Fruit fly (Drosophila melanogaster) whole organism, embryonic: ENCODE results near the gene CG42512.

Source experiments
- ATbp ChIP-seq: fragments of 200-800 bp; sonication (Bioruptor generic); optimal IDR thresholded peaks from 2 replicates; lab custom pipeline; 2017; ENCODE audit warnings: missing biosample characterization, mild to moderate bottlenecking, missing genetic modification characterization, missing genetic modification reagents
- CG10462 ChIP-seq: fragments of 200-800 bp; sonication (Bioruptor generic); optimal IDR thresholded peaks from 2 replicates; lab custom pipeline; 2016; ENCODE audit warnings: missing biosample characterization, missing genetic modification characterization
- CG11247 ChIP-seq: fragments of 200-800 bp; sonication (Bioruptor generic); IDR thresholded peaks from 2 replicates; pipeline ENCODE4 v1.3.6; 2022; ENCODE audit warnings: missing biosample characterization, missing genetic modification characterization
- CG12219 ChIP-seq: fragments of 200-800 bp; sonication (Bioruptor generic); optimal IDR thresholded peaks from 3 replicates; lab custom pipeline; 2018; ENCODE audit warnings: missing biosample characterization, mild to moderate bottlenecking, missing genetic modification characterization
- CG14667 ChIP-seq: fragments of 200-800 bp; sonication (Bioruptor generic); IDR thresholded peaks from 2 replicates; pipeline ENCODE4 v1.3.6; 2022; ENCODE audit warnings: missing biosample characterization, missing genetic modification characterization
- CG15696 ChIP-seq: fragments of 200-800 bp; sonication (Bioruptor generic); optimal IDR thresholded peaks from 2 replicates; lab custom pipeline; 2019; ENCODE audit warnings: missing biosample characterization, mild to moderate bottlenecking, missing genetic modification characterization, moderate library complexity
- CG16815 ChIP-seq: fragments of 200-800 bp; sonication (Bioruptor generic); optimal IDR thresholded peaks from 3 replicates; lab custom pipeline; 2017; ENCODE audit warnings: missing biosample characterization, mild to moderate bottlenecking, missing genetic modification characterization
- CG17361 ChIP-seq: fragments of 200-800 bp; sonication (Bioruptor generic); IDR thresholded peaks from 3 replicates; pipeline ENCODE4 v1.3.6; 2022; ENCODE audit warnings: missing biosample characterization, missing genetic modification characterization
- CG18476 ChIP-seq: fragments of 200-800 bp; sonication (Bioruptor generic); optimal IDR thresholded peaks from 2 replicates; lab custom pipeline; 2016; ENCODE audit warnings: missing biosample characterization, mild to moderate bottlenecking, missing genetic modification characterization
- CG18599 ChIP-seq: fragments of 200-800 bp; sonication (Bioruptor generic); optimal IDR thresholded peaks from 3 replicates; lab custom pipeline; 2017; ENCODE audit warnings: missing biosample characterization, missing genetic modification characterization, mild to moderate bottlenecking, moderate library complexity, missing genetic modification reagents
- CG2678 ChIP-seq: fragments of 200-800 bp; sonication (Bioruptor generic); optimal IDR thresholded peaks from 3 replicates; lab custom pipeline; 2019; ENCODE audit warnings: missing biosample characterization, mild to moderate bottlenecking, missing genetic modification characterization, moderate library complexity
- CG2712 ChIP-seq: fragments of 200-800 bp; optimal IDR thresholded peaks from 3 replicates; lab custom pipeline; 2019; ENCODE audit warnings: missing biosample characterization, mild to moderate bottlenecking, missing genetic modification characterization, moderate library complexity
- CG31441 ChIP-seq: fragments of 200-800 bp; sonication (Bioruptor generic); IDR thresholded peaks from 2 replicates; pipeline ENCODE4 v1.3.6; 2022; ENCODE audit warnings: missing biosample characterization, missing genetic modification characterization
- CG32532 ChIP-seq: fragments of 200-800 bp; sonication (Bioruptor generic); IDR thresholded peaks from 2 replicates; pipeline ENCODE4 v1.3.6; 2022; ENCODE audit warnings: missing biosample characterization, missing genetic modification characterization
- CG34422 ChIP-seq: fragments of 200-800 bp; sonication (Bioruptor generic); IDR thresholded peaks from 3 replicates; pipeline ENCODE4 v1.3.6; 2022; ENCODE audit warnings: missing biosample characterization, missing genetic modification characterization
- CG5953 ChIP-seq: fragments of 200-800 bp; sonication (Bioruptor generic); IDR thresholded peaks from 2 replicates; pipeline ENCODE4 v1.3.6; 2022; ENCODE audit warnings: missing biosample characterization, missing genetic modification characterization
- CG6654 ChIP-seq: fragments of 200-800 bp; sonication (Bioruptor generic); optimal IDR thresholded peaks from 2 replicates; lab custom pipeline; 2017; ENCODE audit warnings: missing biosample characterization, mild to moderate bottlenecking, missing genetic modification characterization
- CG7372 ChIP-seq: fragments of 200-800 bp; sonication (Bioruptor generic); IDR thresholded peaks from 2 replicates; pipeline ENCODE4 v1.3.6; 2022; ENCODE audit warnings: missing biosample characterization, missing genetic modification characterization
- CG7786 ChIP-seq: fragments of 200-800 bp; sonication (Bioruptor generic); optimal IDR thresholded peaks from 2 replicates; lab custom pipeline; 2016; ENCODE audit warnings: missing biosample characterization, missing genetic modification characterization
- CG7963 ChIP-seq: fragments of 200-800 bp; sonication (Bioruptor generic); IDR thresholded peaks from 3 replicates; pipeline ENCODE4 v1.3.6; 2022; ENCODE audit warnings: missing biosample characterization, missing genetic modification characterization; ENCODE audit not compliant: partially characterized antibody
- CG8388 ChIP-seq: fragments of 200-800 bp; sonication (Bioruptor generic); optimal IDR thresholded peaks from 2 replicates; lab custom pipeline; 2019; ENCODE audit warnings: missing biosample characterization, mild to moderate bottlenecking, missing genetic modification characterization, moderate library complexity
- CG9797 ChIP-seq: fragments of 200-800 bp; sonication (Bioruptor generic); optimal IDR thresholded peaks from 3 replicates; lab custom pipeline; 2018; ENCODE audit warnings: missing biosample characterization, mild to moderate bottlenecking, missing genetic modification characterization
- CTCF ChIP-seq: fragments of 200-800 bp; sonication (Bioruptor generic); optimal IDR thresholded peaks from 2 replicates; lab custom pipeline; 2017; ENCODE audit warnings: missing biosample characterization, mild to moderate bottlenecking, missing genetic modification characterization, moderate library complexity
- Drgx ChIP-seq: fragments of 200-800 bp; sonication (Bioruptor generic); IDR thresholded peaks from 2 replicates; pipeline ENCODE4 v1.3.6; 2022; ENCODE audit warnings: missing biosample characterization, missing genetic modification characterization
- E2f2 ChIP-seq: fragments of 200-800 bp; sonication (Bioruptor generic); IDR thresholded peaks from 2 replicates; pipeline ENCODE4 v1.3.6; 2022; ENCODE audit warnings: missing biosample characterization, missing genetic modification characterization
- Fer2 ChIP-seq: fragments of 200-800 bp; sonication (Bioruptor generic); optimal IDR thresholded peaks from 2 replicates; lab custom pipeline; 2018; ENCODE audit warnings: missing biosample characterization, mild to moderate bottlenecking, missing genetic modification characterization, moderate library complexity
- Hr51 ChIP-seq, 2 experiments: fragments of 200-800 bp; sonication (Bioruptor generic); optimal IDR thresholded peaks; 2 replicates in 1 of 2; 3 replicates in 1 of 2; lab custom pipeline; 2016 to 2018; ENCODE audit warnings: missing biosample characterization in 2 of 2, missing genetic modification characterization in 2 of 2, mild to moderate bottlenecking in 1 of 2, moderate library complexity in 1 of 2
- Oli ChIP-seq: fragments of 200-800 bp; sonication (Bioruptor generic); optimal IDR thresholded peaks from 2 replicates; lab custom pipeline; 2018; ENCODE audit warnings: missing biosample characterization, mild to moderate bottlenecking, missing genetic modification characterization, moderate library complexity
- Opbp ChIP-seq: fragments of 200-800 bp; sonication (Bioruptor generic); IDR thresholded peaks from 3 replicates; pipeline ENCODE4 v1.3.6; 2022; ENCODE audit warnings: missing biosample characterization, missing genetic modification characterization; ENCODE audit not compliant: partially characterized antibody
- Ptx1 ChIP-seq: fragments of 200-800 bp; sonication (Bioruptor generic); IDR thresholded peaks from 2 replicates; pipeline ENCODE4 v1.3.6; 2022; ENCODE audit warnings: missing biosample characterization, missing genetic modification characterization
- Rfx ChIP-seq: fragments of 200-800 bp; sonication (Bioruptor generic); IDR thresholded peaks from 2 replicates; pipeline ENCODE4 v1.3.6; 2022; ENCODE audit warnings: missing biosample characterization, missing genetic modification characterization
- Ssrp ChIP-seq: fragments of 200-800 bp; sonication (Bioruptor generic); optimal IDR thresholded peaks from 2 replicates; lab custom pipeline; 2018; ENCODE audit warnings: missing biosample characterization, mild to moderate bottlenecking, missing genetic modification characterization, moderate library complexity
- Xrp1 ChIP-seq: fragments of 200-800 bp; sonication (Bioruptor generic); IDR thresholded peaks from 2 replicates; pipeline ENCODE4 v1.3.6; 2022; ENCODE audit warnings: missing biosample characterization, missing genetic modification characterization
- bsh ChIP-seq, 2 experiments: fragments of 200-800 bp; sonication (Bioruptor generic); optimal IDR thresholded peaks; 2 replicates each; lab custom pipeline; 2017 to 2018; ENCODE audit warnings: mild to moderate bottlenecking in 2 of 2, missing biosample characterization in 2 of 2, missing genetic modification characterization in 2 of 2, moderate library complexity in 1 of 2
- corto ChIP-seq: fragments of 200-800 bp; sonication (Bioruptor generic); optimal IDR thresholded peaks from 2 replicates; lab custom pipeline; 2016; ENCODE audit warnings: missing biosample characterization, mild to moderate bottlenecking, missing genetic modification characterization, moderate library complexity
- dpn ChIP-seq, 2 experiments: fragments of 200-800 bp; sonication (Bioruptor generic); optimal IDR thresholded peaks; 3 replicates each; lab custom pipeline; 2016; ENCODE audit warnings: missing biosample characterization in 2 of 2, missing genetic modification characterization in 2 of 2
- ewg ChIP-seq: fragments of 200-800 bp; sonication (Bioruptor generic); optimal IDR thresholded peaks from 3 replicates; lab custom pipeline; 2017; ENCODE audit warnings: mild to moderate bottlenecking, missing biosample characterization, missing genetic modification reagents, missing genetic modification characterization
- gem ChIP-seq: fragments of 200-800 bp; sonication (Bioruptor generic); optimal IDR thresholded peaks from 2 replicates; lab custom pipeline; 2019; ENCODE audit warnings: missing biosample characterization, mild to moderate bottlenecking, missing genetic modification characterization, moderate library complexity
- h ChIP-seq: fragments of >200 bp; optimal IDR thresholded peaks from 2 replicates; lab custom pipeline; 2017
- ken ChIP-seq: fragments of 200-800 bp; sonication (Bioruptor generic); IDR thresholded peaks from 3 replicates; pipeline ENCODE4 v1.3.6; 2022; ENCODE audit warnings: missing biosample characterization, missing genetic modification characterization
- nmo ChIP-seq: fragments of 200-800 bp; sonication (Bioruptor generic); optimal IDR thresholded peaks from 2 replicates; lab custom pipeline; 2018; ENCODE audit warnings: missing biosample characterization, mild to moderate bottlenecking, missing genetic modification characterization, moderate library complexity
- odd ChIP-seq: fragments of 200-800 bp; sonication (Bioruptor generic); optimal IDR thresholded peaks from 2 replicates; lab custom pipeline; 2017; ENCODE audit warnings: missing biosample characterization, mild to moderate bottlenecking, missing genetic modification characterization
- pan ChIP-seq, 4 experiments: fragments of >200 bp in 3 of 4; fragments of 200-800 bp in 1 of 4; sonication (Bioruptor generic) in 1 of 4; optimal IDR thresholded peaks in 3 of 4; IDR thresholded peaks in 1 of 4; 2 replicates each; pipeline versions ENCODE4 v1.3.6 to Lab custom; 2017 to 2022; ENCODE audit warnings: missing biosample characterization in 2 of 4, missing genetic modification characterization in 2 of 4, mixed read lengths in 1 of 4
- pum ChIP-seq: fragments of 200-800 bp; sonication (Bioruptor generic); optimal IDR thresholded peaks from 2 replicates; lab custom pipeline; 2016; ENCODE audit warnings: missing biosample characterization, missing genetic modification characterization
- row ChIP-seq: fragments of 200-800 bp; sonication (Bioruptor generic); IDR thresholded peaks from 3 replicates; pipeline ENCODE4 v1.3.6; 2022; ENCODE audit warnings: missing biosample characterization, missing genetic modification characterization
- sens ChIP-seq: fragments of 200-800 bp; sonication (Bioruptor generic); peaks from one replicate; lab custom pipeline; 2016; ENCODE audit warnings: missing biosample characterization, missing genetic modification characterization
- slbo ChIP-seq: fragments of 200-800 bp; sonication (Bioruptor generic); IDR thresholded peaks from 2 replicates; pipeline ENCODE4 v1.3.6; 2022; ENCODE audit warnings: missing biosample characterization, missing genetic modification characterization
- stc ChIP-seq: fragments of 200-800 bp; sonication (Bioruptor generic); IDR thresholded peaks from 2 replicates; pipeline ENCODE4 v1.3.6; 2022; ENCODE audit warnings: missing biosample characterization, missing genetic modification characterization
- zfh1 ChIP-seq: fragments of 200-800 bp; sonication (Bioruptor generic); IDR thresholded peaks from 3 replicates; pipeline ENCODE4 v1.3.6; 2022; ENCODE audit warnings: missing biosample characterization, missing genetic modification characterization

The CG42512 gene

dm6 chrX:16670262-16670661, 19.1 kb downstream of the CG42512 start (continued):
- no peak for TF ChIP-seq odd (GFP tag; lab: Kevin White, UChicago)
- no peak for TF ChIP-seq CG18476 (GFP tag; lab: Kevin White, UChicago)
- TF ChIP-seq ATbp, result peak; percentile 29
- peak; percentile 21; the same call in 1 of the 2 replicates for TF ChIP-seq CG31441 (GFP tag; lab: Robert Waterston, UW)
- TF ChIP-seq CG2712 (tag; lab: Kevin White, UChicago), result peak; percentile 13
- no peak for TF ChIP-seq ewg (GFP tag; lab: Kevin White, UChicago)
- TF ChIP-seq CG16815, result no peak
- no peak for TF ChIP-seq CG34422 (GFP tag; lab: Robert Waterston, UW)
- peak; percentile 51 for TF ChIP-seq gem (tag; lab: Kevin White, UChicago)
- TF ChIP-seq E2f2 (GFP tag; lab: Robert Waterston, UW), result no peak
- TF ChIP-seq bsh (GFP tag; optimal IDR thresholded peaks at IDR 0.05; lab: Kevin White, UChicago), result peak in 1 of 2 experiments; percentile 5
- peak; percentile 31; the same call in 1 of the 3 replicates for TF ChIP-seq zfh1
- TF ChIP-seq Opbp, result no peak
- no peak for TF ChIP-seq CG18599
- peak; percentile 2 for TF ChIP-seq CG8388 (GFP tag; lab: Kevin White, UChicago)
- peak; percentile 6 for TF ChIP-seq nmo (GFP tag; lab: Kevin White, UChicago)
- peak; percentile 29 for TF ChIP-seq Oli (tag; lab: Kevin White, UChicago)
- TF ChIP-seq CG17361 (GFP tag; lab: Robert Waterston, UW), result peak; percentile 52; the same call in 2 of the 3 replicates
- TF ChIP-seq Fer2, result no peak
- no peak for TF ChIP-seq CTCF (GFP tag; lab: Kevin White, UChicago)
- no peak for TF ChIP-seq CG6654 (GFP tag; lab: Kevin White, UChicago)
- TF ChIP-seq stc (GFP tag; lab: Robert Waterston, UW), result no peak
- no peak for TF ChIP-seq corto (GFP tag; lab: Kevin White, UChicago)
- peak; percentile 87 for TF ChIP-seq sens (GFP tag; lab: Kevin White, UChicago)
- TF ChIP-seq row (GFP tag; lab: Robert Waterston, UW), result no peak
- TF ChIP-seq CG14667, result no peak
- TF ChIP-seq CG7372 (GFP tag; lab: Robert Waterston, UW), result no peak
- no peak for TF ChIP-seq pum
- TF ChIP-seq Hr51 (GFP tag; optimal IDR thresholded peaks at IDR 0.05; lab: Kevin White, UChicago), result peak in 1 of 2 experiments; percentile 44
- no peak for TF ChIP-seq CG9797 (GFP tag; lab: Kevin White, UChicago)

- TF ChIP-seq CG11247 (GFP tag; lab: Robert Waterston, UW) (no peak), CG7963 (GFP tag; lab: Robert Waterston, UW) (no peak), Ssrp (tag; lab: Kevin White, UChicago) (peak; percentile 17), CG10462 (GFP tag; lab: Kevin White, UChicago) (no peak), Drgx (no peak), dpn (GFP tag; optimal IDR thresholded peaks at IDR 0.05; lab: Kevin White, UChicago) (peak in 1 of 2 experiments; percentile 48), h (lab: Kevin White, UChicago) (no peak), CG12219 (GFP tag; lab: Kevin White, UChicago) (peak; percentile 22), CG18599 (peak; percentile 50), Rfx (GFP tag; lab: Robert Waterston, UW) (peak; percentile 54; the same call in 1 of the 2 replicates), sens (GFP tag; lab: Kevin White, UChicago) (peak; percentile 60), Xrp1 (GFP tag; lab: Robert Waterston, UW) (peak; percentile 24; the same call in 1 of the 2 replicates), slbo (GFP tag; lab: Robert Waterston, UW) (peak; percentile 54; the same call in 1 of the 2 replicates), CG15696 (no peak), CG5953 (GFP tag; lab: Robert Waterston, UW) (no peak), Ptx1 (peak; percentile 45; the same call in 1 of the 2 replicates), pan (optimal IDR thresholded peaks at IDR 0.05; lab: Kevin White, UChicago) (no peak), pan (GFP tag; optimal IDR thresholded peaks at IDR 0.05 in 1 of 2, IDR thresholded peaks at IDR 0.05 in 1 of 2) (peak in 1 of 2 experiments; percentile 39), ken (GFP tag; lab: Robert Waterston, UW) (0 out of 3 replicates have a peak, but pooled peaks have one; percentile 10), CG32532 (GFP tag; lab: Robert Waterston, UW) (peak; percentile 37; the same call in 1 of the 2 replicates), CG31441 (GFP tag; lab: Robert Waterston, UW) (peak; percentile 18; the same call in 1 of the 2 replicates), CG2678 (tag; lab: Kevin White, UChicago) (peak; percentile 53), CG7786 (GFP tag; lab: Kevin White, UChicago) (peak; percentile 0)
Observed at dm6 chrX:16670691-16671481, 19.7 kb downstream of the CG42512 start.
